Worm (Caenorhabditis elegans) whole organism, young adult: ENCODE data around the gene F02D8.1.
A peak's percentile ranks its signal among the peaks of the same experiment; 100 is the strongest.

ENCODE experiments used
- B0019.2 ChIP-seq: fragments of 200-800 bp; sonication (Bioruptor generic); conservative IDR thresholded peaks from 2 replicates; pipeline ENCODE4 v1.3.6; 2022; ENCODE audit warnings: missing genetic modification reagents, missing genetic modification characterization, missing compliant biosample characterization
- D2030.7 ChIP-seq: fragments of 200-800 bp; sonication (Bioruptor generic); IDR thresholded peaks from 2 replicates; pipeline ENCODE4 v1.3.6; 2022; ENCODE audit warnings: missing genetic modification reagents, missing genetic modification characterization, missing compliant biosample characterization
- F22D6.2 ChIP-seq: sonication (generic microtip); optimal IDR thresholded peaks from 2 replicates; lab custom pipeline; 2016; ENCODE audit warnings: mild to moderate bottlenecking, missing genetic modification characterization, missing compliant biosample characterization
- F49E8.2 ChIP-seq: sonication (generic microtip); optimal IDR thresholded peaks from 3 replicates; lab custom pipeline; 2017; ENCODE audit warnings: missing genetic modification characterization, mild to moderate bottlenecking, missing compliant biosample characterization, antibody characterized with exemption, moderate library complexity; ENCODE audit not compliant: insufficient read depth
- F55B11.4 ChIP-seq: sonication (generic microtip); optimal IDR thresholded peaks from 2 replicates; lab custom pipeline; 2016; ENCODE audit warnings: missing compliant biosample characterization, missing genetic modification characterization, borderline replicate concordance; ENCODE audit not compliant: insufficient read depth
- T26A5.8 ChIP-seq: sonication (generic microtip); optimal IDR thresholded peaks from 2 replicates; lab custom pipeline; 2016; ENCODE audit warnings: missing genetic modification characterization, missing compliant biosample characterization
- Y53G8AR.9 ChIP-seq: fragments of 200-800 bp; sonication (Bioruptor generic); conservative IDR thresholded peaks from 2 replicates; pipeline ENCODE4 v1.3.6; 2022; ENCODE audit warnings: missing genetic modification reagents, missing genetic modification characterization, missing compliant biosample characterization
- Y67H2A.10 ChIP-seq: fragments of 200-800 bp; sonication (Bioruptor generic); conservative IDR thresholded peaks from 2 replicates; pipeline ENCODE4 v1.3.6; 2022; ENCODE audit warnings: missing genetic modification reagents, missing genetic modification characterization, missing compliant biosample characterization
- Y79H2A.3 ChIP-seq: fragments of 200-800 bp; sonication (Bioruptor generic); conservative IDR thresholded peaks from 2 replicates; pipeline ENCODE4 v1.3.6; 2022; ENCODE audit warnings: missing genetic modification reagents, missing genetic modification characterization, missing compliant biosample characterization
- Y95B8A.8 ChIP-seq: fragments of 200-800 bp; sonication (Bioruptor generic); IDR thresholded peaks from 2 replicates; pipeline ENCODE4 v1.3.6; 2022; ENCODE audit warnings: missing genetic modification reagents, missing genetic modification characterization, missing compliant biosample characterization
- ZK185.1 ChIP-seq: sonication (generic microtip); optimal IDR thresholded peaks from 2 replicates; lab custom pipeline; 2016; ENCODE audit warnings: mild to moderate bottlenecking, missing genetic modification characterization, missing compliant biosample characterization; ENCODE audit not compliant: poor library complexity, severe bottlenecking
- akir-1 ChIP-seq: fragments of 200-800 bp; sonication (Bioruptor generic); optimal IDR thresholded peaks from 2 replicates; lab custom pipeline; 2018; ENCODE audit warnings: mild to moderate bottlenecking, missing genetic modification characterization, moderate library complexity, missing compliant biosample characterization
- aptf-2 ChIP-seq: fragments of 200-800 bp; sonication (Bioruptor generic); conservative IDR thresholded peaks from 2 replicates; pipeline ENCODE4 v1.3.6; 2022; ENCODE audit warnings: missing genetic modification reagents, missing genetic modification characterization, missing compliant biosample characterization
- atf-7 ChIP-seq: sonication (generic microtip); optimal IDR thresholded peaks from 2 replicates; lab custom pipeline; 2017; ENCODE audit warnings: mild to moderate bottlenecking, missing genetic modification characterization, missing compliant biosample characterization
- athp-1 ChIP-seq: sonication (generic microtip); optimal IDR thresholded peaks from 2 replicates; lab custom pipeline; 2017; ENCODE audit warnings: mild to moderate bottlenecking, missing genetic modification characterization, missing compliant biosample characterization
- bed-2 ChIP-seq: fragments of 200-800 bp; sonication (Bioruptor generic); IDR thresholded peaks from 2 replicates; pipeline ENCODE4 v1.3.6; 2022; ENCODE audit warnings: missing genetic modification reagents, missing genetic modification characterization, missing compliant biosample characterization
- cebp-1 ChIP-seq, 2 experiments: fragments of 200-800 bp in 1 of 2; sonication (Bioruptor generic) in 1 of 2; sonication (generic microtip) in 1 of 2; IDR thresholded peaks in 1 of 2; optimal IDR thresholded peaks in 1 of 2; 2 replicates each; pipeline versions ENCODE4 v1.3.6 to Lab custom; 2017 to 2022; ENCODE audit warnings: missing compliant biosample characterization in 2 of 2, missing genetic modification characterization in 2 of 2, mild to moderate bottlenecking in 1 of 2, missing genetic modification reagents in 1 of 2, moderate library complexity in 1 of 2
- cebp-2 ChIP-seq: fragments of 200-800 bp; sonication (Bioruptor generic); IDR thresholded peaks from 2 replicates; pipeline ENCODE4 v1.3.6; 2022; ENCODE audit warnings: missing genetic modification characterization, missing compliant biosample characterization
- ceh-100 ChIP-seq: fragments of 200-800 bp; sonication (Bioruptor generic); IDR thresholded peaks from 2 replicates; pipeline ENCODE4 v1.3.6; 2022; ENCODE audit warnings: missing genetic modification reagents, missing genetic modification characterization, missing compliant biosample characterization
- chd-7 ChIP-seq: sonication (generic microtip); optimal IDR thresholded peaks from 2 replicates; lab custom pipeline; 2016; ENCODE audit warnings: mild to moderate bottlenecking, missing genetic modification characterization, moderate library complexity, missing compliant biosample characterization
- egl-44 ChIP-seq: fragments of 200-800 bp; sonication (Bioruptor generic); IDR thresholded peaks from 2 replicates; pipeline ENCODE4 v1.3.6; 2022; ENCODE audit warnings: missing genetic modification reagents, missing genetic modification characterization, missing compliant biosample characterization
- egrh-3 ChIP-seq: fragments of 200-800 bp; sonication (Bioruptor generic); IDR thresholded peaks from 2 replicates; pipeline ENCODE4 v1.3.6; 2022; ENCODE audit warnings: missing genetic modification reagents, missing genetic modification characterization, missing compliant biosample characterization
- hlh-12 ChIP-seq: sonication (generic microtip); optimal IDR thresholded peaks from 2 replicates; lab custom pipeline; 2016; ENCODE audit warnings: missing genetic modification characterization, missing compliant biosample characterization
- hlh-26 ChIP-seq: fragments of 200-800 bp; sonication (Bioruptor generic); conservative IDR thresholded peaks from 2 replicates; pipeline ENCODE4 v1.3.6; 2022; ENCODE audit warnings: missing genetic modification reagents, missing genetic modification characterization, missing compliant biosample characterization
- hmg-20 ChIP-seq: fragments of 200-800 bp; sonication (Bioruptor generic); IDR thresholded peaks from 2 replicates; pipeline ENCODE4 v1.3.6; 2022; ENCODE audit warnings: missing genetic modification reagents, missing genetic modification characterization, missing compliant biosample characterization
- hrde-1 ChIP-seq: sonication (generic microtip); optimal IDR thresholded peaks from 2 replicates; lab custom pipeline; 2016; ENCODE audit warnings: missing genetic modification characterization, mild to moderate bottlenecking, missing compliant biosample characterization, moderate library complexity, missing genotype, missing genetic modification reagents, borderline replicate concordance
- hsf-1 ChIP-seq: fragments of 200-800 bp; sonication (Bioruptor generic); IDR thresholded peaks from 2 replicates; pipeline ENCODE4 v1.3.6; 2022; ENCODE audit warnings: missing genetic modification reagents, missing genetic modification characterization, missing compliant biosample characterization
- let-526 ChIP-seq: fragments of 200-800 bp; sonication (Bioruptor generic); IDR thresholded peaks from 2 replicates; pipeline ENCODE4 v1.3.6; 2022; ENCODE audit warnings: missing genetic modification reagents, missing genetic modification characterization, missing compliant biosample characterization
- let-607 ChIP-seq, 2 experiments: fragments of 200-800 bp in 1 of 2; sonication (Bioruptor generic) in 1 of 2; sonication (generic microtip) in 1 of 2; optimal IDR thresholded peaks; 2 replicates each; lab custom pipeline; 2016 to 2018; ENCODE audit warnings: mild to moderate bottlenecking in 2 of 2, missing compliant biosample characterization in 2 of 2, missing genetic modification characterization in 2 of 2, moderate library complexity in 2 of 2, missing genotype in 1 of 2
- lin-35 ChIP-seq, 3 experiments: fragments of 150-350 bp in 2 of 3; sonication (generic microtip) in 1 of 3; optimal IDR thresholded peaks; 2 replicates each; lab custom pipeline; 2014 to 2018; ENCODE audit warnings: missing biosample characterization in 3 of 3, missing genetic modification characterization in 3 of 3, missing genetic modification reagents in 3 of 3
- lin-54 ChIP-seq: fragments of 200-800 bp; sonication (Bioruptor generic); optimal IDR thresholded peaks from 2 replicates; lab custom pipeline; 2018; ENCODE audit warnings: mild to moderate bottlenecking, missing genetic modification characterization, missing compliant biosample characterization
- lir-1 ChIP-seq: fragments of 200-800 bp; sonication (Bioruptor generic); conservative IDR thresholded peaks from 2 replicates; pipeline ENCODE4 v1.3.6; 2022; ENCODE audit warnings: missing genetic modification reagents, missing genetic modification characterization, missing compliant biosample characterization
- madf-10 ChIP-seq: sonication (generic microtip); optimal IDR thresholded peaks from 2 replicates; lab custom pipeline; 2016; ENCODE audit warnings: mild to moderate bottlenecking, missing genetic modification characterization, missing compliant biosample characterization
- madf-3 ChIP-seq: fragments of 200-800 bp; sonication (Bioruptor generic); IDR thresholded peaks from 2 replicates; pipeline ENCODE4 v1.3.6; 2022; ENCODE audit warnings: missing genetic modification reagents, missing genetic modification characterization, missing compliant biosample characterization
- madf-6 ChIP-seq: fragments of 200-800 bp; sonication (Bioruptor generic); IDR thresholded peaks from 2 replicates; pipeline ENCODE4 v1.3.6; 2022; ENCODE audit warnings: missing genetic modification reagents, missing genetic modification characterization, missing compliant biosample characterization
- madf-8 ChIP-seq: fragments of 200-800 bp; sonication (Bioruptor generic); conservative IDR thresholded peaks from 2 replicates; pipeline ENCODE4 v1.3.6; 2022; ENCODE audit warnings: missing genetic modification reagents, missing genetic modification characterization, missing compliant biosample characterization
- rec-8 ChIP-seq, 2 experiments: sonication (generic microtip); optimal IDR thresholded peaks; 2 replicates each; lab custom pipeline; 2016; ENCODE audit warnings: mild to moderate bottlenecking in 2 of 2, missing genetic modification characterization in 2 of 2, missing genetic modification reagents in 2 of 2, missing genotype in 2 of 2, missing biosample characterization in 1 of 2, missing compliant biosample characterization in 1 of 2, moderate library complexity in 1 of 2
- rpc-1 ChIP-seq, 2 experiments: fragments of 150-350 bp in 1 of 2; sonication (generic microtip) in 1 of 2; optimal IDR thresholded peaks; 2 replicates each; lab custom pipeline; 2014 to 2018; ENCODE audit warnings: missing biosample characterization in 1 of 2, missing genetic modification characterization in 1 of 2, missing genetic modification reagents in 1 of 2, missing genotype in 1 of 2
- somi-1 ChIP-seq: fragments of 200-800 bp; sonication (Bioruptor generic); optimal IDR thresholded peaks from 2 replicates; lab custom pipeline; 2018; ENCODE audit warnings: mild to moderate bottlenecking, missing genetic modification characterization, missing compliant biosample characterization
- tbx-9 ChIP-seq: sonication (generic microtip); optimal IDR thresholded peaks from 2 replicates; lab custom pipeline; 2016; ENCODE audit warnings: borderline replicate concordance, missing genetic modification characterization, inconsistent platforms, missing compliant biosample characterization
- unc-62 ChIP-seq: fragments of 150-350 bp; optimal IDR thresholded peaks from 2 replicates; lab custom pipeline; 2014; ENCODE audit warnings: missing biosample characterization, missing genetic modification reagents, missing genetic modification characterization
- ztf-18 ChIP-seq: sonication (generic microtip); optimal IDR thresholded peaks from 2 replicates; lab custom pipeline; 2016; ENCODE audit warnings: missing genotype, mild to moderate bottlenecking, missing genetic modification characterization, missing compliant biosample characterization
- ztf-22 ChIP-seq: fragments of 200-800 bp; sonication (Bioruptor generic); optimal IDR thresholded peaks from 2 replicates; lab custom pipeline; 2018; ENCODE audit warnings: mild to moderate bottlenecking, missing genetic modification characterization, moderate library complexity, missing compliant biosample characterization
- ztf-3 ChIP-seq: fragments of 200-800 bp; sonication (Bioruptor generic); optimal IDR thresholded peaks from 2 replicates; lab custom pipeline; 2018; ENCODE audit warnings: mild to moderate bottlenecking, missing genetic modification characterization, missing compliant biosample characterization

F02D8.1 gene

DNA sequence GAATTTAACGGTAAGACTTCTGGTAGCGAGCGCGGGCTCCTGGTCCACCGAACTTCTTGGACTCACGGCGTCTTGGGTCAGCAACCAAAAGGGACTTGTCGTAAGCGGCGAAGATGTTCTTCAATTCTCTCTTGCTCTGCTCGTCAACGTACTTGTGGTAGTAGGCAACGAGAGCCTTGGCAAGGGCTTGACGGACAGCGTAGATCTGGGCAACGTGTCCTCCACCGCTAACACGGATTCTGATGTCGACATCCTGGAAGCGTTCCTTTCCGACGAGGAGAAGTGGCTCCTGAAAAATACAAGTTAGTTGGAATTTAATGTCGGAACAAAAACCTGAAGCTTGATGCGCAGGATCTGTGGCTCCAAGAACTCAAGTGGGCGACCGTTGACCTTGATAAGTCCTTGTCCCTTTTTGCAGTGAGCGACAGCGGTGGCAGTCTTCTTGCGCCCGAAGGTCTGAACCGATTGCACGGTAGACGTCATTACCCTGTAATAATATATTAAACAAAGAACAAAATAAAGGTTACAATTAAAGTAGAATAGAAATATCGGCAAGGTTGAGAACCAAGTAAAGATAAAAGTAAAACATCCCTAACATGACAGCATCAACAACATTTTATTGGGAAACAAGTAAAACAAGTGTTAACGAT is 21.7 kb upstream of the F02D8.1 start, which contains the start of gene rps-16 (continued):
- TF ChIP-seq tbx-9 (no peak), ztf-18 (peak; percentile 10), madf-3 (GFP tag; lab: Robert Waterston, UW) (peak; percentile 81), F55B11.4 (tag; lab: Kevin White, UChicago) (no peak), hmg-20 (no peak), Y95B8A.8 (GFP tag; lab: Robert Waterston, UW) (0 out of 2 replicates have a peak, but pooled peaks have one; percentile 8), madf-6 (peak; percentile 80), egrh-3 (GFP tag; lab: Robert Waterston, UW) (no peak), ZK185.1 (tag; lab: Kevin White, UChicago) (no peak), let-607 (tag; optimal IDR thresholded peaks at IDR 0.05; lab: Kevin White, UChicago) (no peak), egl-44 (GFP tag; lab: Robert Waterston, UW) (no peak), hrde-1 (tag; lab: Kevin White, UChicago) (peak; percentile 76), Y67H2A.10 (GFP tag; lab: Robert Waterston, UW) (no peak), madf-8 (GFP tag; lab: Robert Waterston, UW) (no peak), lin-35 (GFP tag; optimal IDR thresholded peaks at IDR 0.05; lab: Kevin White, UChicago) (no peak), hlh-12 (tag; lab: Kevin White, UChicago) (no peak), lir-1 (GFP tag; lab: Robert Waterston, UW) (no peak)

DNA sequence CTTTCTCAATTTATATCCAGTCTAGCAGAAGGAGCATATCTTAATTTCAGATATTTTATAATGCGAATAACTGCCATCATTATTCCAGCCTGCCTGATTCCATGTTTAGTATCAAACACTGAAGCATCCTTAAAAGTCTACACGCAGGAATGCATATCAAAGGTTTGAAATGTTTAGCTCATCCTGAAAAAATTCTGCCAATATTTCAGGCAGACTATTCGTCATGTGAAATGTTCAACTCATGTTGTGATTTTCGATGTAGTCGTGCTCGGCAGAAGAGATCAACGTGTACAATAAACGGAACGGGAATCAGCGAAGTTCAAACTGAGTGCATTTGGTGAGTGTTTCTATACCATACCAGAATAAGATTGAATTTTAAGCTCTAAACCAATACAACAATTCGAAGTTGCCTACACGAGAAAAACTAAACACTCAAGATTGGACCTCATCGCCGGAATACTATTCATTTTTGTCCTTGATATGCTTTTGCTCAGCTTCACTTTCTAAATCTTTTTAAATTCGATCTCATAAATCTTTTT is 21.1 kb upstream of the F02D8.1 start, which contains the start of gene T01C3.11:
Gene T01C3.11 (plus strand): TSS at position 51 of the 539 bp plus-strand sequence.
- TF ChIP-seq chd-7 (no peak), hsf-1 (peak; percentile 5; the same call in 1 of the 2 replicates), unc-62 (GFP tag; lab: Kevin White, UChicago) (no peak), aptf-2 (GFP tag; lab: Robert Waterston, UW) (no peak), let-526 (GFP tag; lab: Robert Waterston, UW) (no peak), egl-44 (GFP tag; lab: Robert Waterston, UW) (no peak), B0019.2 (no peak), ceh-100 (GFP tag; lab: Robert Waterston, UW) (no peak; the same call in 1 of the 2 replicates), D2030.7 (no peak), madf-10 (tag; lab: Kevin White, UChicago) (no peak), T26A5.8 (tag; lab: Kevin White, UChicago) (no peak), Y53G8AR.9 (GFP tag; lab: Robert Waterston, UW) (no peak), madf-6 (peak; percentile 57), madf-8 (GFP tag; lab: Robert Waterston, UW) (no peak), cebp-1 (GFP tag; IDR thresholded peaks at IDR 0.05; lab: Robert Waterston, UW) (no peak), cebp-1 (tag; optimal IDR thresholded peaks at IDR 0.05; lab: Kevin White, UChicago) (no peak), athp-1 (tag; lab: Kevin White, UChicago) (peak; percentile 34), cebp-2 (GFP tag; lab: Robert Waterston, UW) (no peak), F22D6.2 (tag; lab: Kevin White, UChicago) (no peak), F49E8.2 (tag; lab: Kevin White, UChicago) (peak; percentile 68), akir-1 (GFP tag; lab: Kevin White, UChicago) (no peak), Y79H2A.3 (GFP tag; lab: Robert Waterston, UW) (no peak), rpc-1 (optimal IDR thresholded peaks at IDR 0.05; lab: Kevin White, UChicago) (no peak), rpc-1 (tag; optimal IDR thresholded peaks at IDR 0.05; lab: Kevin White, UChicago) (no peak), rec-8 (tag; optimal IDR thresholded peaks at IDR 0.05; lab: Kevin White, UChicago) (no peak), lin-54 (GFP tag; lab: Kevin White, UChicago) (peak; percentile 25), ztf-3 (GFP tag; lab: Kevin White, UChicago) (no peak), atf-7 (no peak), somi-1 (GFP tag; lab: Kevin White, UChicago) (no peak), bed-2 (GFP tag; lab: Robert Waterston, UW) (no peak), ztf-22 (GFP tag; lab: Kevin White, UChicago) (no peak), hlh-26 (GFP tag; lab: Robert Waterston, UW) (no peak)
